Worm (Caenorhabditis elegans): ENCODE results near the gene sri-32.
"Not testable (repeated sequence)": the region's sequence is repeated elsewhere in the genome, so short reads cannot be mapped to it uniquely, and the experiment has no call there.

sri-32 gene

ce11 chrII:3156749-3157148, 2.5 kb upstream of the sri-32 start, which contains the start of gene sri-33:
Gene sri-33, minus strand, starts transcription at chrII:3156849.
- TF ChIP-seq efl-1 (GFP tag; optimal IDR thresholded peaks at IDR 0.05), result no peak

- no peak for TF ChIP-seq unc-130 (GFP tag; optimal IDR thresholded peaks at IDR 0.05)
- no peak for TF ChIP-seq nfya-1 (tag; optimal IDR thresholded peaks at IDR 0.05; ENCODE audit: borderline replicate concordance, insufficient read depth)
- TF ChIP-seq B0336.3 (GFP tag; IDR thresholded peaks at IDR 0.05), result no peak
- no peak for TF ChIP-seq hlh-26 (GFP tag; conservative IDR thresholded peaks at IDR 0.05)
- no peak for TF ChIP-seq snpc-1.3 (tag; optimal IDR thresholded peaks at IDR 0.05; ENCODE audit: insufficient read depth)
- TF ChIP-seq ztf-28 (GFP tag; IDR thresholded peaks at IDR 0.05), result no peak
- TF ChIP-seq sptf-2 (GFP tag; optimal IDR thresholded peaks at IDR 0.05), result no peak
- TF ChIP-seq egrh-3 (GFP tag; IDR thresholded peaks at IDR 0.05), result no peak
- TF ChIP-seq aptf-3 (GFP tag; IDR thresholded peaks at IDR 0.05), result no peak
- no peak for TF ChIP-seq die-1 (tag; optimal IDR thresholded peaks at IDR 0.05)
- TF ChIP-seq akir-1 (GFP tag; optimal IDR thresholded peaks at IDR 0.05), result no peak
- no peak for TF ChIP-seq zim-3 (tag; optimal IDR thresholded peaks at IDR 0.05)
These were observed 2.7 kb downstream of the sri-32 start, which contains the start of the genes T10D4.14 and T10D4.19 for ce11 chrII:3151615-3152014. Gene T10D4.14, minus strand, starts transcription at chrII:3151715. Gene T10D4.19, plus strand, starts transcription at chrII:3151918.

ce11 chrII:3149521-3150190, 4.6 kb downstream of the sri-32 start, which contains the start of the genes T10D4.11 and T10D4.1:
Gene T10D4.11, minus strand, starts transcription at chrII:3149621.
Gene T10D4.1, plus strand, starts transcription at chrII:3150140.
- no peak for TF ChIP-seq ceh-40 (GFP tag; IDR thresholded peaks at IDR 0.05)
- no peak for TF ChIP-seq cebp-1 (GFP tag; IDR thresholded peaks at IDR 0.05)
- no peak for TF ChIP-seq cebp-1 (tag; optimal IDR thresholded peaks at IDR 0.05)
- no peak for TF ChIP-seq F52B5.7 (tag; optimal IDR thresholded peaks at IDR 0.05)
- TF ChIP-seq akir-1 (GFP tag; optimal IDR thresholded peaks at IDR 0.05), result no peak
- TF ChIP-seq tbp1 (GFP tag; optimal IDR thresholded peaks at IDR 0.05), result no peak
- TF ChIP-seq Y53F4B.3 (GFP tag; IDR thresholded peaks at IDR 0.05), result no peak
- TF ChIP-seq hsf-1 (GFP tag; IDR thresholded peaks at IDR 0.05), result no peak

ce11 chrII:3148404-3148803, 5.9 kb downstream of the sri-32 start:
- TF ChIP-seq xnd-1 (tag; optimal IDR thresholded peaks at IDR 0.05) (no peak), bed-2 (GFP tag; IDR thresholded peaks at IDR 0.05) (no peak), B0261.1 (tag; optimal IDR thresholded peaks at IDR 0.05) (no peak), B0336.3 (GFP tag; IDR thresholded peaks at IDR 0.05) (no peak), hlh-12 (tag; optimal IDR thresholded peaks at IDR 0.05) (no peak)

- TF ChIP-seq mcd-1 (GFP tag; IDR thresholded peaks at IDR 0.05), result no peak
- no peak for TF ChIP-seq tbp1 (GFP tag; optimal IDR thresholded peaks at IDR 0.05)
- no peak for TF ChIP-seq nhr-90 (tag; optimal IDR thresholded peaks at IDR 0.05)
- TF ChIP-seq attf-3 (GFP tag; conservative IDR thresholded peaks at IDR 0.05), result no peak
- TF ChIP-seq F33H1.4 (GFP tag; IDR thresholded peaks at IDR 0.05), result no peak
- TF ChIP-seq bed-2 (GFP tag; IDR thresholded peaks at IDR 0.05), result no peak
- TF ChIP-seq let-526 (GFP tag; IDR thresholded peaks at IDR 0.05), result no peak
These were observed 8.4 kb downstream of the sri-32 start, which contains the start of gene T10D4.15 for ce11 chrII:3145842-3146241. Gene T10D4.15, plus strand, starts transcription at chrII:3146142.

DNA sequence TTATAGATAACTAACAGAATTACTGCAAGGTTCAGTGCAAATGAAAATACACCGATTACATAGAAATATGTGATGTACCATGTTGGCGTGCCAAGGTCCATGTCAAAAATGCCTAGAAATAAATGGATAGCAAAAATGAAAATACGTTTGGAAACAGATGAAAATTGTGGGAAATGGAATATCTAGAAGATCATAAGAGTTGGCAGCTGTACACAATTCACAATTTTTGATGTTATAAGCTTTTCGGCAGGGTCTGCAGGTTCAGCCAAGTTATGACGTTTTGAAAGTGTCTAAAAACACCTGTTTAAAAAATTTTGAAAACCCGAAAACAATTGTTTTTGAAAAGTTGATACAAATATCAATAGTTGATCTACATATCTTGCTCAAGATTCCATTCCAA, 9.7 kb downstream of the sri-32 start, which contains the start of gene sri-43:
Gene sri-43, minus strand, starts transcription at position 101 of the 400 bp plus-strand sequence.
- not testable (repeated sequence) for TF ChIP-seq mcd-1 (GFP tag; IDR thresholded peaks at IDR 0.05); die-1 (tag; optimal IDR thresholded peaks at IDR 0.05); let-526 (GFP tag; IDR thresholded peaks at IDR 0.05)

Data from whole organism, young adult.